Worm (Caenorhabditis elegans) whole organism, L3 larva: ENCODE data around the gene Y102A5C.40.

Experiments
- ceh-9 ChIP-seq: sonication (generic microtip); optimal IDR thresholded peaks from 2 replicates; lab custom pipeline; 2018; ENCODE audit warnings: missing biosample characterization, missing genetic modification characterization
- lin-39 ChIP-seq: fragments of 150-350 bp; optimal IDR thresholded peaks from 2 replicates; lab custom pipeline; 2018; ENCODE audit warnings: missing biosample characterization, missing genetic modification reagents, missing genetic modification characterization
- unc-39 ChIP-seq: sonication (generic microtip); optimal IDR thresholded peaks from 4 replicates; lab custom pipeline; 2017; ENCODE audit warnings: missing biosample characterization, missing genetic modification characterization

ce11 chrV:17019690-17020089 lies 32.8 kb upstream of the Y102A5C.40 start, which contains the start of gene F49H6.17:
- no peak for TF ChIP-seq unc-39
- TF ChIP-seq ceh-9 (tag; lab: Kevin White, UChicago), result no peak
- TF ChIP-seq lin-39 (tag; lab: Kevin White, UChicago), result no peak
